Worm (Caenorhabditis elegans) whole organism, L4 larva: ENCODE results near the gene ZK813.3.

Experiments used
- D1046.2 ChIP-seq: fragments of 200-800 bp; sonication (Bioruptor generic); IDR thresholded peaks from 2 replicates; pipeline ENCODE4 v1.3.6; 2022; ENCODE audit warnings: missing genetic modification characterization, missing compliant biosample characterization
- F37D6.2 ChIP-seq: sonication (generic microtip); optimal IDR thresholded peaks from 2 replicates; lab custom pipeline; 2016; ENCODE audit warnings: mild to moderate bottlenecking, missing genetic modification characterization, missing compliant biosample characterization
- T20F7.1 ChIP-seq: fragments of 200-800 bp; sonication (Bioruptor generic); optimal IDR thresholded peaks from 2 replicates; lab custom pipeline; 2018; ENCODE audit warnings: mild to moderate bottlenecking, missing genetic modification characterization, missing compliant biosample characterization
- T26A8.4 ChIP-seq: fragments of 200-800 bp; sonication (Bioruptor generic); IDR thresholded peaks from 2 replicates; pipeline ENCODE4 v1.3.6; 2022; ENCODE audit warnings: missing genetic modification characterization, missing compliant biosample characterization
- Y105C5A.15 ChIP-seq: fragments of 200-800 bp; sonication (Bioruptor generic); IDR thresholded peaks from 2 replicates; pipeline ENCODE4 v1.3.6; 2022; ENCODE audit warnings: missing genetic modification characterization, missing compliant biosample characterization
- Y5F2A.4 ChIP-seq: fragments of 200-800 bp; sonication (Bioruptor generic); optimal IDR thresholded peaks from 2 replicates; lab custom pipeline; 2018; ENCODE audit warnings: mild to moderate bottlenecking, missing genetic modification characterization, missing compliant biosample characterization
- Y75B8A.6 ChIP-seq: fragments of 200-800 bp; sonication (Bioruptor generic); IDR thresholded peaks from 2 replicates; pipeline ENCODE4 v1.3.6; 2022; ENCODE audit warnings: missing genetic modification reagents, missing genetic modification characterization, missing compliant biosample characterization
- aha-1 ChIP-seq: fragments of 150-350 bp; peaks from one replicate; lab custom pipeline; 2014; ENCODE audit warnings: missing biosample characterization, missing genetic modification characterization
- aly-2 ChIP-seq: sonication (generic microtip); optimal IDR thresholded peaks from 2 replicates; lab custom pipeline; 2018; ENCODE audit warnings: missing biosample characterization, missing genetic modification characterization
- ama-1 ChIP-seq: fragments of 150-350 bp; optimal IDR thresholded peaks from 2 replicates; lab custom pipeline; 2014; ENCODE audit warnings: inconsistent platforms, mixed read lengths
- ceh-20 ChIP-seq: fragments of 200-800 bp; sonication (Bioruptor generic); IDR thresholded peaks from 2 replicates; pipeline ENCODE4 v1.3.6; 2022; ENCODE audit warnings: missing genetic modification reagents, missing genetic modification characterization, missing compliant biosample characterization
- ceh-82 ChIP-seq: sonication (generic microtip); optimal IDR thresholded peaks from 2 replicates; lab custom pipeline; 2017; ENCODE audit warnings: missing biosample characterization, missing genetic modification characterization
- daf-16 ChIP-seq, 3 experiments: sonication (generic microtip); optimal IDR thresholded peaks; 2 replicates each; lab custom pipeline; 2016 to 2017; ENCODE audit warnings: missing genetic modification characterization in 3 of 3, missing genetic modification reagents in 3 of 3, mild to moderate bottlenecking in 2 of 3, missing compliant biosample characterization in 2 of 3, missing biosample characterization in 1 of 3, moderate library complexity in 1 of 3
- dmd-6 ChIP-seq: fragments of 200-800 bp; sonication (Bioruptor generic); IDR thresholded peaks from 2 replicates; pipeline ENCODE4 v1.3.6; 2022; ENCODE audit warnings: missing genetic modification reagents, missing genetic modification characterization, missing compliant biosample characterization
- dpl-1 ChIP-seq: fragments of 150-350 bp; optimal IDR thresholded peaks from 2 replicates; lab custom pipeline; 2014; ENCODE audit warnings: missing biosample characterization, missing genetic modification reagents, missing genetic modification characterization
- egl-43 ChIP-seq: fragments of 200-800 bp; sonication (Bioruptor generic); IDR thresholded peaks from 2 replicates; pipeline ENCODE4 v1.3.6; 2022; ENCODE audit warnings: missing genetic modification reagents, missing genetic modification characterization, missing compliant biosample characterization
- lin-39 ChIP-seq: fragments of 150-350 bp; optimal IDR thresholded peaks from 2 replicates; lab custom pipeline; 2014; ENCODE audit warnings: missing biosample characterization, missing genetic modification reagents, missing genetic modification characterization
- lir-3 ChIP-seq: sonication (generic microtip); optimal IDR thresholded peaks from 2 replicates; lab custom pipeline; 2016; ENCODE audit warnings: mild to moderate bottlenecking, missing genetic modification characterization, missing compliant biosample characterization
- madf-9 ChIP-seq: fragments of 200-800 bp; sonication (Bioruptor generic); conservative IDR thresholded peaks from 2 replicates; pipeline ENCODE4 v1.3.6; 2022; ENCODE audit warnings: missing genetic modification reagents, missing genetic modification characterization, missing compliant biosample characterization
- mdl-1 ChIP-seq, 2 experiments: fragments of 150-350 bp in 1 of 2; sonication (generic microtip) in 1 of 2; optimal IDR thresholded peaks; 2 replicates each; lab custom pipeline; 2014 to 2017; ENCODE audit warnings: missing biosample characterization in 2 of 2, missing genetic modification characterization in 2 of 2
- mep-1 ChIP-seq: fragments of 150-350 bp; sonication (generic microtip); optimal IDR thresholded peaks from 3 replicates; lab custom pipeline; 2014; ENCODE audit warnings: missing biosample characterization, missing genetic modification characterization
- mes-2 ChIP-seq: sonication (generic microtip); optimal IDR thresholded peaks from 2 replicates; lab custom pipeline; 2016; ENCODE audit warnings: missing genotype, mild to moderate bottlenecking, missing genetic modification characterization, missing compliant biosample characterization; ENCODE audit not compliant: poor library complexity, severe bottlenecking
- mxl-2 ChIP-seq: fragments of 200-800 bp; sonication (Bioruptor generic); conservative IDR thresholded peaks from 2 replicates; pipeline ENCODE4 v1.3.6; 2022; ENCODE audit warnings: missing genetic modification reagents, missing genetic modification characterization, missing compliant biosample characterization
- mxl-3 ChIP-seq: fragments of 200-800 bp; sonication (Bioruptor generic); optimal IDR thresholded peaks from 2 replicates; lab custom pipeline; 2018; ENCODE audit warnings: mild to moderate bottlenecking, missing genetic modification characterization, missing compliant biosample characterization
- nhr-111 ChIP-seq: fragments of 200-800 bp; sonication (Bioruptor generic); optimal IDR thresholded peaks from 2 replicates; lab custom pipeline; 2018; ENCODE audit warnings: mild to moderate bottlenecking, missing genetic modification characterization, missing compliant biosample characterization
- nhr-25 ChIP-seq: sonication (generic microtip); optimal IDR thresholded peaks from 2 replicates; lab custom pipeline; 2017; ENCODE audit warnings: missing genetic modification characterization, mild to moderate bottlenecking, missing compliant biosample characterization, antibody characterized with exemption, moderate library complexity, borderline replicate concordance; ENCODE audit not compliant: insufficient read depth
- nhr-28 ChIP-seq: fragments of 150-350 bp; optimal IDR thresholded peaks from 2 replicates; lab custom pipeline; 2014; ENCODE audit warnings: missing biosample characterization, missing genetic modification characterization
- nhr-42 ChIP-seq: fragments of 200-800 bp; sonication (Bioruptor generic); IDR thresholded peaks from 2 replicates; pipeline ENCODE4 v1.3.6; 2022; ENCODE audit warnings: missing genetic modification characterization, missing compliant biosample characterization
- nhr-48 ChIP-seq: sonication (generic microtip); optimal IDR thresholded peaks from 2 replicates; lab custom pipeline; 2016; ENCODE audit warnings: mild to moderate bottlenecking, missing genetic modification characterization, missing compliant biosample characterization
- php-3 ChIP-seq: fragments of 200-800 bp; sonication (Bioruptor generic); IDR thresholded peaks from 2 replicates; pipeline ENCODE4 v1.3.6; 2022; ENCODE audit warnings: missing genetic modification reagents, missing genetic modification characterization, missing compliant biosample characterization
- saeg-2 ChIP-seq: fragments of 200-800 bp; sonication (Bioruptor generic); IDR thresholded peaks from 2 replicates; pipeline ENCODE4 v1.3.6; 2022; ENCODE audit warnings: missing genetic modification reagents, missing genetic modification characterization, missing compliant biosample characterization
- spr-3 ChIP-seq: fragments of 200-800 bp; sonication (Bioruptor generic); optimal IDR thresholded peaks from 2 replicates; lab custom pipeline; 2018; ENCODE audit warnings: mild to moderate bottlenecking, missing genetic modification characterization, missing compliant biosample characterization
- tra-1 ChIP-seq: fragments of 200-800 bp; sonication (Bioruptor generic); IDR thresholded peaks from 2 replicates; pipeline ENCODE4 v1.3.6; 2022; ENCODE audit warnings: missing genetic modification reagents, missing genetic modification characterization, missing compliant biosample characterization
- unc-130 ChIP-seq: sonication (generic microtip); optimal IDR thresholded peaks from 2 replicates; lab custom pipeline; 2016; ENCODE audit warnings: missing genetic modification reagents, missing genetic modification characterization, missing compliant biosample characterization
- vab-7 ChIP-seq: fragments of 200-800 bp; sonication (Bioruptor generic); IDR thresholded peaks from 2 replicates; pipeline ENCODE4 v1.3.6; 2022; ENCODE audit warnings: missing genetic modification reagents, missing genetic modification characterization, missing compliant biosample characterization
- zag-1 ChIP-seq: fragments of 150-350 bp; optimal IDR thresholded peaks from 2 replicates; lab custom pipeline; 2014; ENCODE audit warnings: missing biosample characterization, missing genetic modification characterization
- zfp-3 ChIP-seq: fragments of 200-800 bp; sonication (Bioruptor generic); conservative IDR thresholded peaks from 2 replicates; pipeline ENCODE4 v1.3.6; 2022; ENCODE audit warnings: missing genetic modification reagents, missing genetic modification characterization, missing compliant biosample characterization
- zip-11 ChIP-seq: fragments of 200-800 bp; sonication (Bioruptor generic); IDR thresholded peaks from 2 replicates; pipeline ENCODE4 v1.3.6; 2022; ENCODE audit warnings: missing genetic modification characterization, missing compliant biosample characterization

ZK813.3 gene

DNA sequence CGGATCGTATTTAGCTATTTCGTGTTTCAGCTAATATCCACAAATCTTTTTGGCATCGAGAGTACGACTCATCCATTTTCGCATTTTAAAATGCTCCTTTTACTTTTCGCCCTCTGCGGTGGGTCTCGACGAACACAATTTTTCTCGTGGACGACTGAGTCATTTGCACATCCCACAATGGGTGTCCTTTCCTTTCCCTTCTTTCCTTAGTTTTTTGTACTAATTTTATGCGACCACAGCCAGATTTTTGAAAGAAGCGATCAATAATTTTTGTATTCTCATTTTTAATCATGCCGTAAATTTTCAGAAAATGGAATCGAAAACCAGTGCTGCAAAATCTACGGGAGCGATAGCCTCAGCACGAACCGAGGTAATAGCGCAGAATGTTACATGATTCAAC, 39.9 kb upstream of the ZK813.3 start, which contains the start of gene C04F6.9:
C04F6.9 (plus strand) TSS at position 301 of the 400 bp plus-strand sequence.
- TF ChIP-seq D1046.2 = peak; percentile 69; the same call in 1 of the 2 replicates
- TF ChIP-seq nhr-111 = no peak
- peak; percentile 25 for TF ChIP-seq aha-1 (tag; lab: Kevin White, UChicago)

DNA sequence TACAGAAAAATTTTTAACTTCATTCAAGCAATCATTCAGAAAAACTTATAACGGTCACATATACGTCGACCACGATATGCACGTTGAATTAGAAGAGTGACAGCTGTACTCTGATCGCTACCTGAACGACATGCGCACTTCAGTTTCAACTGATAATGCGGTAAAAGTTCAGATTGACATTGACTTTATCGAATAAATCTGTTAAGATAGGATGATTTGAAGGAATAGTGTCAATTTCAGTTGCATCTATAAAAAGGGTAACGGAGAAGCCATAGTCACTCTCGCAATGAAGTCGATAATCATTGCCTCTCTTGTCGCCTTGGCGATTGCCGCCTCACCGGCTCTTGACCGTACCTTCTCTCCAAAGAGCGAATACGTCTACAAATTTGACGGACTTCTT, 38.4 kb upstream of the ZK813.3 start, which contains the start of gene vit-5:
vit-5 (plus strand) TSS at position 277 of the 400 bp plus-strand sequence.
- TF ChIP-seq zfp-3 (GFP tag; lab: Robert Waterston, UW) (0 out of 2 replicates have a peak, but pooled peaks have one; percentile 5), saeg-2 (GFP tag; lab: Robert Waterston, UW) (no peak), mxl-2 (GFP tag; lab: Robert Waterston, UW) (no peak), daf-16 (GFP tag; optimal IDR thresholded peaks at IDR 0.05; lab: Kevin White, UChicago) (no peak), daf-16 (tag; optimal IDR thresholded peaks at IDR 0.05; lab: Kevin White, UChicago) (no peak), tra-1 (GFP tag; lab: Robert Waterston, UW) (peak; percentile 67), nhr-48 (tag; lab: Kevin White, UChicago) (peak; percentile 5), dmd-6 (GFP tag; lab: Robert Waterston, UW) (peak; percentile 94), egl-43 (GFP tag; lab: Robert Waterston, UW) (0 out of 2 replicates have a peak, but pooled peaks have one; percentile 13)

DNA sequence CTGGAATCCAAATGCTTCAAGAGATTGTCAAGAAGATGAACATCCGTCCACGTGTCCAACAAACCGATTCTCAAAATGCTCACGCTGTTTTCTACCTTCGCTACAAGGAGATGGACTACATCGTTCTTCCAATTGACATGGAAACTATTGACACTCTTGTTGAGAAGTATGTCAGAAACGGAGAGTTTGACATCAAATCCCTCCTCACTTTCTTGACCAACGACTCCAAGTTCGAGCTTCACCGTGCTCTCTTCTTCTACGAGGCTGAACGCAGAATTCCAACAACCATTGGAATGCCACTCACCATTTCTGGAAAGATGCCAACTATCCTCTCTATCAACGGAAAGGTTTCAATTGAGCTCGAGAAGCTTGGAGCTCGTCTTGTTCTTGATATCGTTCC, 35.8 kb upstream of the ZK813.3 start:
- TF ChIP-seq zfp-3 (GFP tag; lab: Robert Waterston, UW) (peak; percentile 72; the same call in 1 of the 2 replicates), dmd-6 (GFP tag; lab: Robert Waterston, UW) (peak; percentile 37; the same call in 1 of the 2 replicates)

DNA sequence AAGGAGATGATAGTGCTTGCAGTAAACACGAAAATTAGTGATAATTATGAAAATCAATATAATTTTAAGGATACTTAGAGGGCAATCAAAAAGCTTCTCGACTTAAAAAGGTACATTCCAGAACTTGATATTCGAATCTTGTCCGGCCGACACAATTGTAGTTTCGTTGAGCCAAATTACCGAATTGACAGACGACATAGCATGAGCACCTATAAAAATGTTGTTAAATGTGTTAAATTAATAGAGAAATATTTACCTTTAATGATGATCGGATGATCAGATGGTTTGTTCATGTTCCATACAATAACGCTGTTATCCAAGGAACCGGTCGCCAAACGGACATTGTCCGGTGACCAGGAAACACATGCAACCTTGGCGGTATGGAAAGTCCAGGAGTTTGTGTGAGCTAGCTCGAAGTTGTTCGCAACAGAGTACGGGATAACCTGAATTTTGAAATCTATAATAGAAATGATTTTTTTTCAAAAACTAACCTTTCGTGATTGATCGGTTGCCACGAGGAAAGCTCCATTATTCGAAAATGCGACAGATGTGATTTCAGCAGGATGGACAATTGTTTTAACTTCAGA, 32.8 kb upstream of the ZK813.3 start:
- TF ChIP-seq D1046.2 (0 out of 2 replicates have a peak, but pooled peaks have one; percentile 47), Y105C5A.15 (GFP tag; lab: Robert Waterston, UW) (no peak; the same call in 1 of the 2 replicates), nhr-111 (no peak), dmd-6 (GFP tag; lab: Robert Waterston, UW) (peak; percentile 33; the same call in 1 of the 2 replicates), Y75B8A.6 (GFP tag; lab: Robert Waterston, UW) (peak; percentile 43; the same call in 1 of the 2 replicates), T20F7.1 (GFP tag; lab: Kevin White, UChicago) (peak; percentile 26)

DNA sequence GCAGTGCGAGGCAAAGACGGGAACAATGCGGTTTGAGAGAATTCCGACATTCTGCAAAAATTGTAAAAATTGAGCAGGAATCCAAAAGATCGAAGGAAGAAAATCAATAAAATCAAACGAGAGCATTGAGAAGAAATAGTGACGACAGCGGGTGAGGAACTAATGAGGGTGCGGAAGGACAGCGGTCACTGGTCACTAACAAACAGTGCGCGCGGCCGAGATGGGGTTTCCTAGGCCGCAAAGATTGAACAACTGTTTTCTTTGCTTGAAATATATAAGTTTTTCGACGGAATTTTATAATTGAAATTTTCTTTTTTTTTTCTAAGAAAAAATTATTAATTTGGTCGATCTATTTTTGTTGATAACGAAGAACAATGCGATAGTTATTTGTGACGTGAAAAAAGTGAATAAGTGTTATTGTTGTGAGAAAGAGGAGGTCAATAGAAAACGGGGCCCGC, 30.0 kb upstream of the ZK813.3 start, which contains the start of gene unc-78:
unc-78 (minus strand) TSS at position 51 of the 458 bp plus-strand sequence.
- TF ChIP-seq ama-1 (lab: Kevin White, UChicago) = no peak
- no peak for TF ChIP-seq ceh-20
- TF ChIP-seq mep-1 = no peak
- no peak for TF ChIP-seq aly-2 (tag; lab: Kevin White, UChicago)
- TF ChIP-seq mes-2 (tag; lab: Kevin White, UChicago) = peak; percentile 44
- TF ChIP-seq php-3 = no peak
- no peak for TF ChIP-seq unc-130 (GFP tag; lab: Kevin White, UChicago)
- TF ChIP-seq aha-1 (tag; lab: Kevin White, UChicago) = peak; percentile 58

DNA sequence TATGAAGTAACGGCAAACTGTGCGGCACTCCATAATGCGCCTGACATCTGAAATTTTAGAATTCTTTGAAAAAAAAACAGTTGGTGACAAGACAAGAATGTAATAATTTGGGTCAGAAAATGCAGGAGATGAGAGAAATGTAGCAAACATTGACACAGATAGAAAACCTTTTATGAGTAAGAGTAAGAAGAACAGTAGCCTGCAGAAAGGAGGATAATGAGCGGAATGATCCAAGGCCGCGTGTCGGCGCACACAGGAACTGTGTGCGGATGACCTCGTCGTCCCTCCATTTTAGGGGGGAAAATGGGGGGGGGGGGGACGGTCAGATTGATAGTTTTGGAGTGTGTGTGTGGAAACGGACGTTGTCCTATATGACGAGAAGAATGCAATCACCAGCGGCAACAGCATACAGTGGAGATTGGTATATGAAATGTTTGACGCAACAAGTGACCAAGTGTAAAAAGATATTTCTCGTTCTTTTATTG, 26.9 kb upstream of the ZK813.3 start, which contains the start of gene dhs-27:
dhs-27 (minus strand) TSS at position 51 of the 485 bp plus-strand sequence.
- peak in 1 of 2 experiments; percentile 34 for TF ChIP-seq mdl-1 (tag; optimal IDR thresholded peaks at IDR 0.05; lab: Kevin White, UChicago)
- no peak for TF ChIP-seq dpl-1
- TF ChIP-seq Y5F2A.4 (GFP tag; lab: Kevin White, UChicago) = no peak
- peak; percentile 77 for TF ChIP-seq nhr-28 (tag; lab: Kevin White, UChicago)
- TF ChIP-seq madf-9 (GFP tag; lab: Robert Waterston, UW) = no peak
- no peak for TF ChIP-seq lir-3 (tag; lab: Kevin White, UChicago)
- no peak for TF ChIP-seq T26A8.4
- no peak for TF ChIP-seq ceh-82 (tag; lab: Kevin White, UChicago)
- no peak for TF ChIP-seq lin-39 (tag; lab: Kevin White, UChicago)
- no peak for TF ChIP-seq zip-11
- TF ChIP-seq unc-130 (GFP tag; lab: Kevin White, UChicago) = no peak
- TF ChIP-seq nhr-25 (tag; lab: Kevin White, UChicago) = peak; percentile 35
- no peak for TF ChIP-seq vab-7 (GFP tag; lab: Robert Waterston, UW)
- no peak for TF ChIP-seq zag-1 (tag; lab: Kevin White, UChicago)
- TF ChIP-seq F37D6.2 (tag; lab: Kevin White, UChicago) = no peak
- TF ChIP-seq spr-3 (GFP tag; lab: Kevin White, UChicago) = no peak
- TF ChIP-seq Y75B8A.6 (GFP tag; lab: Robert Waterston, UW) = no peak
- TF ChIP-seq mxl-3 = peak; percentile 25
- TF ChIP-seq nhr-42 (GFP tag; lab: Robert Waterston, UW) = no peak
- no peak for TF ChIP-seq php-3
- TF ChIP-seq, all 104 proteins: peak for 4
